Worm (Caenorhabditis elegans) whole organism, late embryonic: ENCODE measurements around the gene T20G5.13.

Experiments used
- C08G9.2 ChIP-seq: sonication (generic microtip); optimal IDR thresholded peaks from 2 replicates; lab custom pipeline; 2016; ENCODE audit warnings: mild to moderate bottlenecking, missing genetic modification characterization, moderate library complexity, missing compliant biosample characterization
- C38D4.7 ChIP-seq: fragments of 200-800 bp; sonication (Bioruptor generic); optimal IDR thresholded peaks from 2 replicates; lab custom pipeline; 2018; ENCODE audit warnings: mild to moderate bottlenecking, missing genetic modification characterization, moderate library complexity, missing compliant biosample characterization
- F13H6.1 ChIP-seq: sonication (generic microtip); optimal IDR thresholded peaks from 2 replicates; lab custom pipeline; 2016; ENCODE audit warnings: missing genetic modification characterization, missing compliant biosample characterization
- K09A11.1 ChIP-seq: sonication (generic microtip); optimal IDR thresholded peaks from 2 replicates; lab custom pipeline; 2017; ENCODE audit warnings: antibody characterized with exemption, mild to moderate bottlenecking, missing genetic modification characterization, missing compliant biosample characterization; ENCODE audit not compliant: insufficient read depth
- T23F11.4 ChIP-seq: fragments of 200-800 bp; sonication (Bioruptor generic); optimal IDR thresholded peaks from 2 replicates; lab custom pipeline; 2018; ENCODE audit warnings: mild to moderate bottlenecking, missing genetic modification characterization, missing compliant biosample characterization
- Y22D7AL.16 ChIP-seq: sonication (generic microtip); optimal IDR thresholded peaks from 2 replicates; lab custom pipeline; 2016; ENCODE audit warnings: missing genetic modification characterization, missing compliant biosample characterization
- ama-1 ChIP-seq: fragments of 150-350 bp; optimal IDR thresholded peaks from 2 replicates; lab custom pipeline; 2014
- ceh-18 ChIP-seq: sonication (generic microtip); optimal IDR thresholded peaks from 2 replicates; lab custom pipeline; 2016; ENCODE audit warnings: missing genetic modification characterization, missing compliant biosample characterization
- ceh-24 ChIP-seq: sonication (generic microtip); optimal IDR thresholded peaks from 2 replicates; lab custom pipeline; 2016; ENCODE audit warnings: mild to moderate bottlenecking, missing genetic modification characterization, missing compliant biosample characterization
- ceh-48 ChIP-seq: sonication (generic microtip); optimal IDR thresholded peaks from 2 replicates; lab custom pipeline; 2016; ENCODE audit warnings: missing genetic modification characterization, inconsistent platforms, missing compliant biosample characterization
- che-1 ChIP-seq: sonication (generic microtip); optimal IDR thresholded peaks from 2 replicates; lab custom pipeline; 2016; ENCODE audit warnings: mild to moderate bottlenecking, missing genetic modification characterization, missing compliant biosample characterization
- dmd-4 ChIP-seq: sonication (generic microtip); optimal IDR thresholded peaks from 2 replicates; lab custom pipeline; 2016; ENCODE audit warnings: borderline replicate concordance, missing genetic modification characterization, missing compliant biosample characterization
- dve-1 ChIP-seq: sonication (generic microtip); optimal IDR thresholded peaks from 2 replicates; lab custom pipeline; 2017; ENCODE audit warnings: antibody characterized with exemption, mild to moderate bottlenecking, missing genetic modification characterization, missing compliant biosample characterization
- elt-2 ChIP-seq: sonication (generic microtip); optimal IDR thresholded peaks from 2 replicates; lab custom pipeline; 2016; ENCODE audit warnings: missing genetic modification reagents, missing genetic modification characterization, missing compliant biosample characterization
- elt-4 ChIP-seq: sonication (generic microtip); optimal IDR thresholded peaks from 2 replicates; lab custom pipeline; 2016; ENCODE audit warnings: missing genetic modification characterization, missing compliant biosample characterization
- fkh-10 ChIP-seq: fragments of 150-350 bp; optimal IDR thresholded peaks from 2 replicates; lab custom pipeline; 2014; ENCODE audit warnings: missing biosample characterization, missing genetic modification reagents, missing genetic modification characterization
- fkh-6 ChIP-seq: sonication (generic microtip); optimal IDR thresholded peaks from 2 replicates; lab custom pipeline; 2016; ENCODE audit warnings: missing genetic modification characterization, missing compliant biosample characterization
- hlh-13 ChIP-seq: fragments of 200-800 bp; sonication (Bioruptor generic); optimal IDR thresholded peaks from 2 replicates; lab custom pipeline; 2018; ENCODE audit warnings: mild to moderate bottlenecking, missing genetic modification characterization, missing compliant biosample characterization
- hlh-30 ChIP-seq: sonication (generic microtip); optimal IDR thresholded peaks from 2 replicates; lab custom pipeline; 2017; ENCODE audit warnings: antibody characterized with exemption, missing genetic modification characterization, missing compliant biosample characterization; ENCODE audit not compliant: insufficient read depth
- lim-6 ChIP-seq: sonication (generic microtip); optimal IDR thresholded peaks from 2 replicates; lab custom pipeline; 2016; ENCODE audit warnings: missing genetic modification characterization, missing compliant biosample characterization
- lin-11 ChIP-seq: fragments of 200-800 bp; sonication (Bioruptor generic); optimal IDR thresholded peaks from 2 replicates; lab custom pipeline; 2018; ENCODE audit warnings: mild to moderate bottlenecking, missing genetic modification characterization, missing compliant biosample characterization
- nfya-1 ChIP-seq: sonication (generic microtip); optimal IDR thresholded peaks from 2 replicates; lab custom pipeline; 2017; ENCODE audit warnings: missing genetic modification characterization, mild to moderate bottlenecking, missing compliant biosample characterization, antibody characterized with exemption, moderate library complexity
- npax-4 ChIP-seq: sonication (generic microtip); optimal IDR thresholded peaks from 2 replicates; lab custom pipeline; 2016; ENCODE audit warnings: missing genetic modification characterization, missing compliant biosample characterization
- pag-3 ChIP-seq: sonication (generic microtip); optimal IDR thresholded peaks from 2 replicates; lab custom pipeline; 2016; ENCODE audit warnings: missing compliant biosample characterization, missing genetic modification characterization, borderline replicate concordance
- pat-9 ChIP-seq: fragments of 200-800 bp; sonication (Bioruptor generic); optimal IDR thresholded peaks from 2 replicates; lab custom pipeline; 2018; ENCODE audit warnings: mild to moderate bottlenecking, missing genetic modification characterization, moderate library complexity, missing compliant biosample characterization
- pax-1 ChIP-seq: fragments of 150-350 bp; optimal IDR thresholded peaks from 2 replicates; lab custom pipeline; 2014; ENCODE audit warnings: missing biosample characterization, missing genetic modification characterization
- pha-2 ChIP-seq: sonication (generic microtip); optimal IDR thresholded peaks from 2 replicates; lab custom pipeline; 2017; ENCODE audit warnings: mild to moderate bottlenecking, missing genetic modification characterization, missing compliant biosample characterization
- pqm-1 ChIP-seq: sonication (generic microtip); optimal IDR thresholded peaks from 2 replicates; lab custom pipeline; 2016; ENCODE audit warnings: missing genetic modification characterization, missing compliant biosample characterization
- rnt-1 ChIP-seq: sonication (generic microtip); optimal IDR thresholded peaks from 2 replicates; lab custom pipeline; 2016; ENCODE audit warnings: missing genetic modification characterization, missing compliant biosample characterization
- sox-2 ChIP-seq: fragments of 200-800 bp; sonication (Bioruptor generic); IDR thresholded peaks from 2 replicates; pipeline ENCODE4 v1.3.6; 2022; ENCODE audit warnings: missing genetic modification reagents, missing genetic modification characterization, missing compliant biosample characterization
- syd-9 ChIP-seq: sonication (generic microtip); optimal IDR thresholded peaks from 2 replicates; lab custom pipeline; 2016; ENCODE audit warnings: mild to moderate bottlenecking, missing genetic modification characterization, moderate library complexity, missing compliant biosample characterization
- tbx-2 ChIP-seq: sonication (generic microtip); optimal IDR thresholded peaks from 2 replicates; lab custom pipeline; 2016; ENCODE audit warnings: missing genetic modification characterization, missing compliant biosample characterization
- unc-55 ChIP-seq: sonication (generic microtip); optimal IDR thresholded peaks from 2 replicates; lab custom pipeline; 2017; ENCODE audit warnings: missing biosample characterization, missing genetic modification reagents, missing genetic modification characterization
- zip-5 ChIP-seq: sonication (generic microtip); optimal IDR thresholded peaks from 2 replicates; lab custom pipeline; 2016; ENCODE audit warnings: missing genetic modification characterization, missing compliant biosample characterization

Gene T20G5.13

ce11 chrIII:10216585-10217278 is 15.6 kb upstream of the T20G5.13 start, which contains the start of gene cts-1:
cts-1 (minus strand) TSS chrIII:10216635.
- TF ChIP-seq dve-1 (tag; lab: Kevin White, UChicago) (peak; percentile 48), elt-2 (peak; percentile 49), sox-2 (GFP tag; lab: Robert Waterston, UW) (no peak), hlh-13 (GFP tag; lab: Kevin White, UChicago) (no peak), elt-4 (no peak), npax-4 (tag; lab: Kevin White, UChicago) (no peak), ceh-18 (tag; lab: Kevin White, UChicago) (peak; percentile 72), pqm-1 (tag; lab: Kevin White, UChicago) (peak; percentile 50), lim-6 (tag; lab: Kevin White, UChicago) (no peak), nfya-1 (tag; lab: Kevin White, UChicago) (peak; percentile 60), tbx-2 (peak; percentile 74), pha-2 (no peak), hlh-30 (tag; lab: Kevin White, UChicago) (peak; percentile 3), F13H6.1 (tag; lab: Kevin White, UChicago) (peak; percentile 21), unc-55 (peak; percentile 10), rnt-1 (tag; lab: Kevin White, UChicago) (peak; percentile 56)

- TF ChIP-seq sox-2 (GFP tag; lab: Robert Waterston, UW): no peak
- TF ChIP-seq syd-9: no peak
- no peak for TF ChIP-seq lin-11 (tag; lab: Kevin White, UChicago)
- TF ChIP-seq K09A11.1 (tag; lab: Kevin White, UChicago): no peak
- no peak for TF ChIP-seq dmd-4 (tag; lab: Kevin White, UChicago)
- TF ChIP-seq tbx-2: no peak
- no peak for TF ChIP-seq pax-1 (tag; lab: Kevin White, UChicago)
- no peak for TF ChIP-seq hlh-13 (GFP tag; lab: Kevin White, UChicago)
- TF ChIP-seq che-1 (tag; lab: Kevin White, UChicago): no peak
- TF ChIP-seq C38D4.7 (GFP tag; lab: Kevin White, UChicago): no peak
- no peak for TF ChIP-seq pat-9
- TF ChIP-seq Y22D7AL.16 (tag; lab: Kevin White, UChicago): no peak
- TF ChIP-seq T23F11.4: no peak
- no peak for TF ChIP-seq ceh-24
- TF ChIP-seq ceh-18 (tag; lab: Kevin White, UChicago): no peak
- no peak for TF ChIP-seq pag-3
- TF ChIP-seq, all 69 proteins: peak for 0
These were observed 14.7 kb upstream of the T20G5.13 start for ce11 chrIII:10215882-10216281.

ce11 chrIII:10214540-10214979 is 13.4 kb upstream of the T20G5.13 start:
- TF ChIP-seq ama-1 (lab: Kevin White, UChicago) (peak; percentile 2), zip-5 (tag; lab: Kevin White, UChicago) (no peak), dmd-4 (tag; lab: Kevin White, UChicago) (no peak), fkh-6 (tag; lab: Kevin White, UChicago) (no peak)

ce11 chrIII:10211889-10212494 is 10.9 kb upstream of the T20G5.13 start, which contains the start of the genes blos-1 and best-18:
blos-1 (minus strand) TSS chrIII:10211946.
best-18 (plus strand) TSS chrIII:10212396.
- TF ChIP-seq C08G9.2 (tag; lab: Kevin White, UChicago) (no peak), ceh-48 (tag; lab: Kevin White, UChicago) (peak; percentile 64), fkh-10 (GFP tag; lab: Kevin White, UChicago) (no peak)
